1 worm cellular context compared by ENCODE assay signal in genomic region chrIII:3452563-3453210, ce11.
TF ChIP-seq lines count a peak whose summit lies in the region.

K01A11.3 (minus strand) TSS chrIII:3452613.
C34C12.12 (plus strand) TSS chrIII:3453194.

TF ChIP-seq in whole organism, L1 larva, 84 proteins besides CTCF, POLR2A, EP300 and RAD21 (continued from another document):
- TF ChIP-seq egl-13 (tag; optimal IDR thresholded peaks at IDR 0.05; lab: Kevin White, UChicago) = no peak
